Fruit fly (Drosophila melanogaster): Measurements from ENCODE around the gene CG18766.

DNA sequence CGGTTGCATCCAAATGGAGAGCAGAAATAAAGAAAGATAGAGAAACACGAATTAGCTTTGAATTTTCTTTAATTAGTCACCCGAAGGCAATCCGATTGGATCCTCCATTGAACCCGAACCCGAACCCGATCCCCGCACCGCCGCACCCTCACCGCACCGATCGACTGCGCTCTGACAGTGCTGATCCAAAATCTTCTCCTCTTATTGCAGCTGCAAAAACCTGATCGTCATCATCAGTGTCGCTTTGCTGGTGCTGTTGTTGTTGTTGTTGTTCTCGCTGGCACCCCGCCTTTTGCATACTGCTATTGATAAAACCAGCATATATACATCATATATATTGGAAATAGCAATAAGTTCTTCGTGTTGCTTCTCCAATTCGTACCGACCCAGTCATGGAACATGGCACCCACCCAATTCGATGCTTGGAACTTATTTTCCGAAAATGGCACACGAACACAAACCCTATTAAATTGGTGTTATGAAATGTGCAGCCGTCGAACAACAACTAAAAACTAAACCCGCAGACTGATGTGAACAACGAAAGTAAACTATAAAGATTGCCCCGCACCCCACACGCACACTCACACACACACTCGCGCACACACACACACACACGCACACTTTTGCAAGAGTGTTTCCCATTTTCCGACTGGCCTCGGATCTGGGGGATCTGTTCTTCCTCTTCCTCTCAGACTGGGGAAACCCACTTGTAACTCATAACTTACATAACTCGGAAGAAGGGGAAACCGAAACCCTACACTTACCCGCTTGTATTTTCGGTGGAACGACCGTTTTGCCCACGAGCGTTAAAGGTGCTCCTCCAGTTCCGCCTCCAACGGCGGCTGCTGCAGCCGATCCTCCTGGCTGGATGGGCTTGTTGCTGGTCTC lies 25.6 kb upstream of the CG18766 start:
- TF ChIP-seq CG8119 (GFP tag; IDR thresholded peaks at IDR 0.05) = 0 out of 3 replicates have a peak, but pooled peaks have one; percentile 20
- TF ChIP-seq CG10669 (GFP tag; optimal IDR thresholded peaks at IDR 0.05) = no peak
- TF ChIP-seq CG15336 (GFP tag; IDR thresholded peaks at IDR 0.05) = no peak
- peak; percentile 27 for TF ChIP-seq CG3919 (GFP tag; optimal IDR thresholded peaks at IDR 0.05)
- no peak for TF ChIP-seq Sox14 (GFP tag; optimal IDR thresholded peaks at IDR 0.05)
- no peak for TF ChIP-seq OdsH (GFP tag; optimal IDR thresholded peaks at IDR 0.05)
- no peak for TF ChIP-seq Gug (GFP tag; IDR thresholded peaks at IDR 0.05)
- no peak for TF ChIP-seq Met (GFP tag; optimal IDR thresholded peaks at IDR 0.05)
- TF ChIP-seq Lpt (GFP tag; optimal IDR thresholded peaks at IDR 0.05) = peak; percentile 6
- no peak for TF ChIP-seq Sox102F (GFP tag; optimal IDR thresholded peaks at IDR 0.05)
- TF ChIP-seq dac (GFP tag; optimal IDR thresholded peaks at IDR 0.05) = no peak
- TF ChIP-seq CG16779 (tag; optimal IDR thresholded peaks at IDR 0.05) = no peak
- TF ChIP-seq CG6792 (GFP tag; optimal IDR thresholded peaks at IDR 0.05) = no peak

Measured in whole organism, prepupa.